Worm (Caenorhabditis elegans) whole organism, L4 larva: ENCODE results near the gene K08F9.4.

ENCODE experiments used
- ceh-28 ChIP-seq: fragments of 150-350 bp; optimal IDR thresholded peaks from 2 replicates; lab custom pipeline; 2014; ENCODE audit warnings: missing biosample characterization, missing genetic modification reagents, missing genetic modification characterization
- mep-1 ChIP-seq: fragments of 150-350 bp; sonication (generic microtip); optimal IDR thresholded peaks from 3 replicates; lab custom pipeline; 2014; ENCODE audit warnings: missing biosample characterization, missing genetic modification characterization
- spr-3 ChIP-seq: fragments of 200-800 bp; sonication (Bioruptor generic); optimal IDR thresholded peaks from 2 replicates; lab custom pipeline; 2018; ENCODE audit warnings: mild to moderate bottlenecking, missing genetic modification characterization, missing compliant biosample characterization
- unc-62 ChIP-seq, 3 experiments: fragments of 150-350 bp in 1 of 3; sonication (generic microtip); optimal IDR thresholded peaks in 2 of 3; peaks in 1 of 3; 1 replicate in 1 of 3; 2 replicates in 2 of 3; lab custom pipeline; 2014 to 2017; ENCODE audit warnings: missing biosample characterization in 3 of 3, missing genetic modification characterization in 3 of 3, missing genetic modification reagents in 3 of 3, missing genotype in 1 of 3

ce11 chrV:15147776-15148175 is 4.0 kb downstream of the K08F9.4 start, which contains the start of gene T09F5.20:
- no peak for TF ChIP-seq spr-3 (GFP tag; lab: Kevin White, UChicago)
- TF ChIP-seq mep-1 (tag; lab: Kevin White, UChicago), result no peak
- no peak for TF ChIP-seq ceh-28 (tag; lab: Kevin White, UChicago)
- no peak for TF ChIP-seq unc-62 (GFP tag; optimal IDR thresholded peaks at IDR 0.05 in 1 of 2; lab: Kevin White, UChicago)
- no peak for TF ChIP-seq unc-62 (tag; optimal IDR thresholded peaks at IDR 0.05; lab: Kevin White, UChicago)
